Worm (Caenorhabditis elegans) whole organism, L1 larva: ENCODE results near the gene ZK816.1.

Experiments
- aha-1 ChIP-seq: fragments of 150-350 bp; optimal IDR thresholded peaks from 2 replicates; lab custom pipeline; 2014; ENCODE audit warnings: missing biosample characterization, missing genetic modification characterization
- alr-1 ChIP-seq: fragments of 200-800 bp; sonication (Bioruptor generic); optimal IDR thresholded peaks from 2 replicates; lab custom pipeline; 2018; ENCODE audit warnings: borderline replicate concordance, mild to moderate bottlenecking, missing genetic modification characterization, missing compliant biosample characterization
- ces-1 ChIP-seq: fragments of 150-350 bp; optimal IDR thresholded peaks from 2 replicates; lab custom pipeline; 2014; ENCODE audit warnings: missing biosample characterization, missing genetic modification reagents, missing genetic modification characterization
- egl-13 ChIP-seq: sonication (generic microtip); optimal IDR thresholded peaks from 2 replicates; lab custom pipeline; 2016; ENCODE audit warnings: missing genotype, missing genetic modification reagents, missing genetic modification characterization, missing compliant biosample characterization
- ets-5 ChIP-seq: fragments of 200-800 bp; sonication (Bioruptor generic); IDR thresholded peaks from 2 replicates; pipeline ENCODE4 v1.3.6; 2022; ENCODE audit warnings: missing genetic modification characterization, missing compliant biosample characterization
- grh-1 ChIP-seq: fragments of 200-800 bp; sonication (Bioruptor generic); IDR thresholded peaks from 2 replicates; pipeline ENCODE4 v1.3.6; 2022; ENCODE audit warnings: missing genetic modification reagents, missing genetic modification characterization, missing compliant biosample characterization
- hlh-17 ChIP-seq: fragments of 200-800 bp; sonication (Bioruptor generic); optimal IDR thresholded peaks from 2 replicates; lab custom pipeline; 2018; ENCODE audit warnings: missing genetic modification characterization, mild to moderate bottlenecking, missing compliant biosample characterization, moderate library complexity, borderline replicate concordance
- hpl-2 ChIP-seq: fragments of 150-350 bp; optimal IDR thresholded peaks from 2 replicates; lab custom pipeline; 2014; ENCODE audit warnings: missing biosample characterization, missing genetic modification reagents, missing genetic modification characterization
- irx-1 ChIP-seq: sonication (generic microtip); optimal IDR thresholded peaks from 2 replicates; lab custom pipeline; 2016; ENCODE audit warnings: missing genetic modification characterization, missing compliant biosample characterization
- nhr-11 ChIP-seq: fragments of 150-350 bp; optimal IDR thresholded peaks from 2 replicates; lab custom pipeline; 2014; ENCODE audit warnings: missing biosample characterization, missing genetic modification characterization
- nhr-28 ChIP-seq: fragments of 150-350 bp; optimal IDR thresholded peaks from 2 replicates; lab custom pipeline; 2014; ENCODE audit warnings: missing biosample characterization, missing genetic modification characterization
- nhr-71 ChIP-seq: sonication (generic microtip); optimal IDR thresholded peaks from 2 replicates; lab custom pipeline; 2016; ENCODE audit warnings: mild to moderate bottlenecking, missing genetic modification characterization, moderate library complexity, missing compliant biosample characterization
- nhr-76 ChIP-seq: sonication (generic microtip); optimal IDR thresholded peaks from 2 replicates; lab custom pipeline; 2017; ENCODE audit warnings: missing biosample characterization, missing genetic modification characterization
- nhr-85 ChIP-seq: sonication (generic microtip); peaks from one replicate; lab custom pipeline; 2016; ENCODE audit warnings: missing genetic modification characterization, inconsistent platforms, missing compliant biosample characterization
- pax-3 ChIP-seq: fragments of 200-800 bp; sonication (Bioruptor generic); optimal IDR thresholded peaks from 2 replicates; lab custom pipeline; 2018; ENCODE audit warnings: mild to moderate bottlenecking, missing genetic modification characterization, moderate library complexity, missing compliant biosample characterization
- snpc-4 ChIP-seq: fragments of 150-350 bp; optimal IDR thresholded peaks from 2 replicates; lab custom pipeline; 2014; ENCODE audit warnings: missing biosample characterization, missing genetic modification characterization
- snu-23 ChIP-seq: sonication (generic microtip); optimal IDR thresholded peaks from 2 replicates; lab custom pipeline; 2016; ENCODE audit warnings: missing genetic modification characterization, missing compliant biosample characterization
- sox-4 ChIP-seq: sonication (generic microtip); optimal IDR thresholded peaks from 2 replicates; lab custom pipeline; 2016; ENCODE audit warnings: missing genetic modification characterization, missing compliant biosample characterization
- swsn-7 ChIP-seq: sonication (generic microtip); optimal IDR thresholded peaks from 2 replicates; lab custom pipeline; 2016; ENCODE audit warnings: missing genetic modification characterization, missing compliant biosample characterization
- unc-30 ChIP-seq: sonication (generic microtip); optimal IDR thresholded peaks from 2 replicates; lab custom pipeline; 2017; ENCODE audit warnings: missing biosample characterization, missing genetic modification characterization
- ztf-4 ChIP-seq: fragments of 150-350 bp; optimal IDR thresholded peaks from 2 replicates; lab custom pipeline; 2014; ENCODE audit warnings: missing biosample characterization, missing genetic modification characterization

ZK816.1 gene

ce11 chrX:3403195-3403594 is 51.7 kb downstream of the ZK816.1 start, which contains the start of gene vit-5:
vit-5 (plus strand) TSS chrX:3403471.
- no peak for TF ChIP-seq grh-1 (GFP tag; lab: Robert Waterston, UW)
- TF ChIP-seq ets-5 (GFP tag; lab: Robert Waterston, UW), result no peak
- no peak for TF ChIP-seq nhr-85 (tag; lab: Kevin White, UChicago)
- TF ChIP-seq snpc-4 (tag; lab: Kevin White, UChicago), result no peak
- TF ChIP-seq nhr-71 (tag; lab: Kevin White, UChicago), result no peak
- no peak for TF ChIP-seq nhr-28 (tag; lab: Kevin White, UChicago)

DNA sequence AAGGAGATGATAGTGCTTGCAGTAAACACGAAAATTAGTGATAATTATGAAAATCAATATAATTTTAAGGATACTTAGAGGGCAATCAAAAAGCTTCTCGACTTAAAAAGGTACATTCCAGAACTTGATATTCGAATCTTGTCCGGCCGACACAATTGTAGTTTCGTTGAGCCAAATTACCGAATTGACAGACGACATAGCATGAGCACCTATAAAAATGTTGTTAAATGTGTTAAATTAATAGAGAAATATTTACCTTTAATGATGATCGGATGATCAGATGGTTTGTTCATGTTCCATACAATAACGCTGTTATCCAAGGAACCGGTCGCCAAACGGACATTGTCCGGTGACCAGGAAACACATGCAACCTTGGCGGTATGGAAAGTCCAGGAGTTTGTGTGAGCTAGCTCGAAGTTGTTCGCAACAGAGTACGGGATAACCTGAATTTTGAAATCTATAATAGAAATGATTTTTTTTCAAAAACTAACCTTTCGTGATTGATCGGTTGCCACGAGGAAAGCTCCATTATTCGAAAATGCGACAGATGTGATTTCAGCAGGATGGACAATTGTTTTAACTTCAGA is 57.3 kb downstream of the ZK816.1 start:
- no peak for TF ChIP-seq pax-3
- no peak for TF ChIP-seq irx-1 (tag; lab: Kevin White, UChicago)
- no peak for TF ChIP-seq hlh-17 (GFP tag; lab: Kevin White, UChicago)
- TF ChIP-seq egl-13 (tag; lab: Kevin White, UChicago), result no peak
- TF ChIP-seq ztf-4 (tag; lab: Kevin White, UChicago), result no peak
- no peak for TF ChIP-seq ces-1
- TF ChIP-seq swsn-7 (tag; lab: Kevin White, UChicago), result no peak
- TF ChIP-seq sox-4 (tag; lab: Kevin White, UChicago), result no peak
- no peak for TF ChIP-seq unc-30
- no peak for TF ChIP-seq alr-1 (tag; lab: Kevin White, UChicago)
- no peak for TF ChIP-seq aha-1
- TF ChIP-seq snpc-4 (tag; lab: Kevin White, UChicago), result no peak
- no peak for TF ChIP-seq hpl-2
- no peak for TF ChIP-seq nhr-11 (tag; lab: Kevin White, UChicago)
- no peak for TF ChIP-seq nhr-76
- no peak for TF ChIP-seq snu-23
